Worm (Caenorhabditis elegans): ENCODE data around the gene fbxa-156.
A peak's percentile ranks its signal among the peaks of the same experiment; 100 is the strongest.

The fbxa-156 gene

ce11 chrV:17943877-17944472 is 47.4 kb upstream of the fbxa-156 start (continued):
- TF ChIP-seq repo-1 (tag; optimal IDR thresholded peaks at IDR 0.05) (no peak), sdz-38 (tag; optimal IDR thresholded peaks at IDR 0.05) (no peak)

ce11 chrV:17938978-17939377 is 42.4 kb upstream of the fbxa-156 start:
- TF ChIP-seq tbp1 (GFP tag; optimal IDR thresholded peaks at IDR 0.05) (peak; percentile 53), ztf-26 (tag; optimal IDR thresholded peaks at IDR 0.05) (no peak), B0261.1 (tag; optimal IDR thresholded peaks at IDR 0.05) (peak; percentile 10), ceh-100 (GFP tag; IDR thresholded peaks at IDR 0.05) (no peak), ekl-4 (GFP tag; IDR thresholded peaks at IDR 0.05) (no peak), efl-1 (GFP tag; optimal IDR thresholded peaks at IDR 0.05) (no peak), mes-4 (tag; optimal IDR thresholded peaks at IDR 0.05) (no peak), dpff-1 (tag; optimal IDR thresholded peaks at IDR 0.05) (no peak), ccch-3 (GFP tag; optimal IDR thresholded peaks at IDR 0.05) (no peak), rpc-1 (optimal IDR thresholded peaks at IDR 0.05) (no peak), rpc-1 (tag; optimal IDR thresholded peaks at IDR 0.05) (peak; percentile 56)

ce11 chrV:17935857-17936256 is 39.3 kb upstream of the fbxa-156 start:
- TF ChIP-seq ama-1 (optimal IDR thresholded peaks at IDR 0.05): no peak
- TF ChIP-seq ama-1 (GFP tag; optimal IDR thresholded peaks at IDR 0.05): peak in 1 of 2 experiments; percentile 20
- no peak for TF ChIP-seq madf-10 (tag; optimal IDR thresholded peaks at IDR 0.05)
- no peak for TF ChIP-seq nfya-1 (tag; optimal IDR thresholded peaks at IDR 0.05; ENCODE audit: borderline replicate concordance, insufficient read depth)
- TF ChIP-seq zfh-2 (GFP tag; conservative IDR thresholded peaks at IDR 0.05): no peak
- TF ChIP-seq cebp-2 (GFP tag; IDR thresholded peaks at IDR 0.05): no peak
- no peak for TF ChIP-seq snpc-4 (GFP tag; optimal IDR thresholded peaks at IDR 0.05)
- TF ChIP-seq snpc-4 (tag; optimal IDR thresholded peaks at IDR 0.05): no peak
- no peak for TF ChIP-seq D2030.7 (GFP tag; IDR thresholded peaks at IDR 0.05)
- TF ChIP-seq ceh-100 (GFP tag; IDR thresholded peaks at IDR 0.05): no peak
- no peak for TF ChIP-seq lsy-27 (tag; optimal IDR thresholded peaks at IDR 0.05; ENCODE audit: borderline replicate concordance, insufficient read depth)
- TF ChIP-seq nhr-120 (GFP tag; IDR thresholded peaks at IDR 0.05): no peak
- TF ChIP-seq madf-8 (GFP tag; conservative IDR thresholded peaks at IDR 0.05): no peak
- no peak for TF ChIP-seq lin-54 (GFP tag; optimal IDR thresholded peaks at IDR 0.05)
- no peak for TF ChIP-seq mes-4 (tag; optimal IDR thresholded peaks at IDR 0.05)
- no peak for TF ChIP-seq ceh-91 (GFP tag; IDR thresholded peaks at IDR 0.05)
- no peak for TF ChIP-seq let-526 (GFP tag; IDR thresholded peaks at IDR 0.05)
- TF ChIP-seq nfya-2 (GFP tag; IDR thresholded peaks at IDR 0.05): no peak
- no peak for TF ChIP-seq dpff-1 (tag; optimal IDR thresholded peaks at IDR 0.05)
- no peak for TF ChIP-seq tbp1 (GFP tag; optimal IDR thresholded peaks at IDR 0.05)
- 0 out of 2 replicates have a peak, but pooled peaks have one; percentile 37 for TF ChIP-seq madf-3 (GFP tag; IDR thresholded peaks at IDR 0.05)
- TF ChIP-seq nhr-179 (tag; optimal IDR thresholded peaks at IDR 0.05): no peak
- TF ChIP-seq T07F8.4 (tag; optimal IDR thresholded peaks at IDR 0.05): no peak
- no peak for TF ChIP-seq mel-28 (tag; optimal IDR thresholded peaks at IDR 0.05; ENCODE audit: borderline replicate concordance)
- no peak for TF ChIP-seq lag-1 (GFP tag; IDR thresholded peaks at IDR 0.05)
- TF ChIP-seq mcd-1 (GFP tag; IDR thresholded peaks at IDR 0.05): peak; percentile 23; the same call in 1 of the 2 replicates
- peak; percentile 17; the same call in 1 of the 2 replicates for TF ChIP-seq pbrm-1 (GFP tag; IDR thresholded peaks at IDR 0.05)
- TF ChIP-seq F23B12.7 (tag; optimal IDR thresholded peaks at IDR 0.05; ENCODE audit: insufficient read depth): no peak
- TF ChIP-seq ceh-40 (GFP tag; IDR thresholded peaks at IDR 0.05): no peak
- no peak for TF ChIP-seq fkh-3 (tag; optimal IDR thresholded peaks at IDR 0.05)
- TF ChIP-seq Y53G8AR.9 (GFP tag; conservative IDR thresholded peaks at IDR 0.05): 0 out of 2 replicates have a peak, but pooled peaks have one; percentile 24
- no peak for TF ChIP-seq lin-26 (GFP tag; IDR thresholded peaks at IDR 0.05)
- TF ChIP-seq B0336.3 (GFP tag; IDR thresholded peaks at IDR 0.05): peak; percentile 21; the same call in 1 of the 2 replicates
- no peak for TF ChIP-seq bed-1 (GFP tag; IDR thresholded peaks at IDR 0.05)
- no peak for TF ChIP-seq ZK185.1 (tag; optimal IDR thresholded peaks at IDR 0.05; ENCODE audit: poor library complexity, severe bottlenecking)
- peak; percentile 95 for TF ChIP-seq him-1 (tag; optimal IDR thresholded peaks at IDR 0.05)
- peak; percentile 2 for TF ChIP-seq F49E8.2 (tag; optimal IDR thresholded peaks at IDR 0.05; ENCODE audit: insufficient read depth)

All from whole organism, young adult.